Worm (Caenorhabditis elegans): ENCODE results near the gene ZK666.2.

ZK666.2 gene

ce11 chrII:10502491-10503063, 30.9 kb upstream of the ZK666.2 start, which contains the start of gene myrf-1 (continued):
- TF ChIP-seq tag-97 (GFP tag; IDR thresholded peaks at IDR 0.05): no peak
- TF ChIP-seq daf-19 (GFP tag; conservative IDR thresholded peaks at IDR 0.05): no peak
- peak; percentile 73; the same call in 1 of the 2 replicates for TF ChIP-seq tra-1 (GFP tag; IDR thresholded peaks at IDR 0.05)
- TF ChIP-seq ZK337.2 (GFP tag; IDR thresholded peaks at IDR 0.05): no peak
- peak; percentile 47 for TF ChIP-seq lin-13 (GFP tag; optimal IDR thresholded peaks at IDR 0.05)
- no peak for TF ChIP-seq daf-8 (GFP tag; IDR thresholded peaks at IDR 0.05)
- TF ChIP-seq mdt-29 (GFP tag; IDR thresholded peaks at IDR 0.05): no peak
- TF ChIP-seq nhr-11 (tag; optimal IDR thresholded peaks at IDR 0.05): peak; percentile 95
- TF ChIP-seq jun-1 (tag; optimal IDR thresholded peaks at IDR 0.05): peak; percentile 58
- TF ChIP-seq R02D3.7 (tag; optimal IDR thresholded peaks at IDR 0.05): no peak
- TF ChIP-seq rbr-2 (tag; optimal IDR thresholded peaks at IDR 0.05): peak; percentile 92
- peak; percentile 19 for TF ChIP-seq pqm-1 (tag; optimal IDR thresholded peaks at IDR 0.05)
- TF ChIP-seq nhr-77 (tag; optimal IDR thresholded peaks at IDR 0.05): peak; percentile 89
- TF ChIP-seq dmd-8 (GFP tag; IDR thresholded peaks at IDR 0.05): 0 out of 2 replicates have a peak, but pooled peaks have one; percentile 44
- TF ChIP-seq cey-2 (tag; optimal IDR thresholded peaks at IDR 0.05; ENCODE audit: borderline replicate concordance, insufficient read depth): no peak
- no peak for TF ChIP-seq nhr-10 (tag; optimal IDR thresholded peaks at IDR 0.05)
- no peak for TF ChIP-seq aly-2 (tag; optimal IDR thresholded peaks at IDR 0.05)
- TF ChIP-seq nhr-102 (tag; optimal IDR thresholded peaks at IDR 0.05): peak; percentile 63
- no peak for TF ChIP-seq nhr-237 (tag; optimal IDR thresholded peaks at IDR 0.05)
- no peak for TF ChIP-seq snpc-1.2 (GFP tag; IDR thresholded peaks at IDR 0.05)
- no peak for TF ChIP-seq fos-1 (tag; optimal IDR thresholded peaks at IDR 0.05)
- TF ChIP-seq mxl-2 (GFP tag; conservative IDR thresholded peaks at IDR 0.05): no peak; the same call in 1 of the 2 replicates
- no peak for TF ChIP-seq snpc-4 (tag; optimal IDR thresholded peaks at IDR 0.05)
- TF ChIP-seq daf-16 (GFP tag; optimal IDR thresholded peaks at IDR 0.05): peak; percentile 39
- TF ChIP-seq daf-16 (tag; optimal IDR thresholded peaks at IDR 0.05): peak; percentile 50
- TF ChIP-seq unc-62 (GFP tag; optimal IDR thresholded peaks at IDR 0.05 in 1 of 2): peak in 1 of 2 experiments; percentile 85
- TF ChIP-seq unc-62 (tag; optimal IDR thresholded peaks at IDR 0.05): no peak
- peak; percentile 48 for TF ChIP-seq spr-3 (GFP tag; optimal IDR thresholded peaks at IDR 0.05)
- no peak for TF ChIP-seq zfp-3 (GFP tag; conservative IDR thresholded peaks at IDR 0.05)
- no peak for TF ChIP-seq zag-1 (tag; optimal IDR thresholded peaks at IDR 0.05)
- no peak for TF ChIP-seq unc-39 (tag; optimal IDR thresholded peaks at IDR 0.05)
- peak; percentile 16 for TF ChIP-seq lir-3 (tag; optimal IDR thresholded peaks at IDR 0.05)
- no peak for TF ChIP-seq ZK546.5 (tag; optimal IDR thresholded peaks at IDR 0.05)
- 0 out of 2 replicates have a peak, but pooled peaks have one; percentile 31 for TF ChIP-seq dmd-9 (GFP tag; IDR thresholded peaks at IDR 0.05)
- TF ChIP-seq pha-4 (GFP tag; IDR thresholded peaks at IDR 0.05): peak; percentile 85
- TF ChIP-seq pha-4 (tag; optimal IDR thresholded peaks at IDR 0.05): peak; percentile 32
- TF ChIP-seq nhr-48 (tag; optimal IDR thresholded peaks at IDR 0.05): peak; percentile 78
- TF ChIP-seq Y48G9A.11 (GFP tag; IDR thresholded peaks at IDR 0.05): no peak
- TF ChIP-seq ceh-28 (tag; optimal IDR thresholded peaks at IDR 0.05): no peak
- TF ChIP-seq aha-1 (tag): peak; percentile 99
- TF ChIP-seq lsy-2 (tag; optimal IDR thresholded peaks at IDR 0.05): peak; percentile 25 to 74
- peak; percentile 70 for TF ChIP-seq F37D6.2 (tag; optimal IDR thresholded peaks at IDR 0.05)
- no peak for TF ChIP-seq nhr-76 (tag; optimal IDR thresholded peaks at IDR 0.05)
- TF ChIP-seq ztf-11 (tag; optimal IDR thresholded peaks at IDR 0.05): no peak
- TF ChIP-seq F49E8.2 (tag; optimal IDR thresholded peaks at IDR 0.05; ENCODE audit: borderline replicate concordance): no peak
- no peak for TF ChIP-seq zip-2 (tag; optimal IDR thresholded peaks at IDR 0.05)
- no peak for TF ChIP-seq ama-1 (optimal IDR thresholded peaks at IDR 0.05)
- peak; percentile 10 for TF ChIP-seq zfp-2 (tag; optimal IDR thresholded peaks at IDR 0.05)
- peak; percentile 84; the same call in 1 of the 2 replicates for TF ChIP-seq saeg-2 (GFP tag; IDR thresholded peaks at IDR 0.05)
- TF ChIP-seq lin-39 (tag; optimal IDR thresholded peaks at IDR 0.05): no peak
- TF ChIP-seq mes-2 (tag; optimal IDR thresholded peaks at IDR 0.05; ENCODE audit: poor library complexity, severe bottlenecking): peak; percentile 81
- TF ChIP-seq madf-5 (GFP tag; IDR thresholded peaks at IDR 0.05): 0 out of 4 replicates have a peak, but pooled peaks of 1 of the 2 experiments have one; percentile 73
- TF ChIP-seq egl-43 (GFP tag; IDR thresholded peaks at IDR 0.05): peak; percentile 91

Data from whole organism, L4 larva.